Fruit fly (Drosophila melanogaster): Measurements from ENCODE around the gene Cox17.

DNA sequence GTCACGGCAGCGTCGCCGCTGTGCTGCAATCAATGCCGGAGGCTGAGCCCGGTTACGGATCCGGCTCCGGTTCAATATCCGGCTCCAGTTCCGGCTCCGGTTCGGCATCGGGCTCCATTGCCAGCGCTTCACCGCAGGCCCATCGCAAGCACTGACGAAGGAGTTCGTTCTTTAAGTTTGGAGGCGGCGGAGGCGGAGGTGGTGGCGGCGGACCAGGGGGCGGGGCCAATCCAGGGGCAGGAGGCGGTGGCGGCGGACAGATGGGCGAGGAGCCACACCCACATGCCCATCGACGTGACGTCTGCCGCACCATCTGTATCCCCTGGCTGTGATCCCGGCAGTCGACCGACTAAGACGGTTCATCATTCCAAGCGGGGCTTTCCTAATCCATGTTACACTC, 27.4 kb upstream of the Cox17 start:
- TF ChIP-seq Dfd (GFP tag; optimal IDR thresholded peaks at IDR 0.05) (peak; percentile 98), pan (optimal IDR thresholded peaks at IDR 0.05) (no peak), HLH106 (tag; optimal IDR thresholded peaks at IDR 0.05) (no peak), Myc (optimal IDR thresholded peaks at IDR 0.05) (no peak), OdsH (GFP tag; optimal IDR thresholded peaks at IDR 0.05) (no peak), Dif (GFP tag; optimal IDR thresholded peaks at IDR 0.05; ENCODE audit: partially characterized antibody) (no peak), psq (GFP tag; optimal IDR thresholded peaks at IDR 0.05) (no peak), CrebA (GFP tag; optimal IDR thresholded peaks at IDR 0.05; ENCODE audit: borderline replicate concordance) (no peak), lola (GFP tag; optimal IDR thresholded peaks at IDR 0.05) (no peak), brk (GFP tag; optimal IDR thresholded peaks at IDR 0.05) (no peak), tai (GFP tag; optimal IDR thresholded peaks at IDR 0.05) (no peak), Hr78 (GFP tag; optimal IDR thresholded peaks at IDR 0.05) (no peak), dsf (GFP tag; optimal IDR thresholded peaks at IDR 0.05; ENCODE audit: borderline replicate concordance) (no peak)
